Worm (Caenorhabditis elegans): ENCODE data around the gene leo-1.

The leo-1 gene

DNA sequence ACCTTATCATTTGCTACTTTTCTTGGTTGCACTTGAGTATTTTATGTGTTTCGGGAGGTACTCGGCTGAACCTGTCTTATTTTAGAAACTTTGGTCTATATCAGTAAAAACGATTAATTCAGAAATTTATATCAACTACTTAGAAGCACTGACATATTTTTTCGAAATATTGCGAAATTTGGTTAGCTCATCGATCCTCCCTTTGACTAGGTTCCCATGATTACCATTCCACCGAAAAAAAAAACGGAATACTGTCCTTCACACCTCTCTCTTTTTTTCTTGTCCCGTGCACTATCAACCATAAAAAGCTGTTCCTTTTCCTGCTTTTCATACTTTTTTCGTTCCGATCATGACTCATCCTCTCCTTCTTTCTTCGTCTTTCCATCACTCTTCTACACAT lies 43.9 kb downstream of the leo-1 start:
- TF ChIP-seq nhr-11 (tag; optimal IDR thresholded peaks at IDR 0.05), result no peak
- TF ChIP-seq unc-39 (tag; optimal IDR thresholded peaks at IDR 0.05), result no peak
- TF ChIP-seq sma-3 (GFP tag; optimal IDR thresholded peaks at IDR 0.05), result no peak
- no peak for TF ChIP-seq ceh-16 (tag; optimal IDR thresholded peaks at IDR 0.05)
- TF ChIP-seq zag-1 (tag; optimal IDR thresholded peaks at IDR 0.05), result no peak
- no peak for TF ChIP-seq nhr-77 (tag; optimal IDR thresholded peaks at IDR 0.05)
- no peak for TF ChIP-seq nhr-129 (tag; optimal IDR thresholded peaks at IDR 0.05)
- TF ChIP-seq unc-55 (GFP tag; optimal IDR thresholded peaks at IDR 0.05), result no peak
- TF ChIP-seq ztf-4 (tag; optimal IDR thresholded peaks at IDR 0.05), result no peak
- TF ChIP-seq F13H6.1 (tag; optimal IDR thresholded peaks at IDR 0.05), result no peak
- no peak for TF ChIP-seq nhr-12 (tag; optimal IDR thresholded peaks at IDR 0.05)
- TF ChIP-seq skn-1 (tag; optimal IDR thresholded peaks at IDR 0.05), result no peak
- TF ChIP-seq nhr-25 (tag; optimal IDR thresholded peaks at IDR 0.05), result no peak
- no peak for TF ChIP-seq R02D3.7 (tag; optimal IDR thresholded peaks at IDR 0.05)

DNA sequence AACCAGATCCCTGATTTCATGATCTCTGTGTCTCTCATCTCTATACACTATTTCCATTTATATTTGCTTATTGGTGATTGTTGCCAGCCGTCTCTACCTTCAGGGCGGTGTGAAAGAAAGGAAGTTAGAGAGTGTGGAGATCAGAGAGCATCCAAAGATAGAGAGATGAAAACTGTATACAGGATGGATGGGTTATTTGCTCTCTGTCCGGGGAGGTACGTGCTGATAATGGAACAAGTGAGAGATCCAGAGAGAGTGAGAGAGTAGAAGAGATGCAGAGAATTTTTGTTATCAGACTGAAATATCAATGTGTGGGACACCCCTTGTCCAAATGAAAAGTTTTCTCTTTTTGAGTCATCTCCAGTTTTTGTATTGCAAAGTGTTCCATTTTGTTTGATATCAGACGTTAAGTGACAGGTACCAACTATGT lies 45.1 kb downstream of the leo-1 start:
- peak; percentile 17 for TF ChIP-seq nhr-129 (tag; optimal IDR thresholded peaks at IDR 0.05)
- TF ChIP-seq fos-1 (tag; optimal IDR thresholded peaks at IDR 0.05), result peak; percentile 97
- peak; percentile 46 for TF ChIP-seq crh-2 (tag; optimal IDR thresholded peaks at IDR 0.05)
- TF ChIP-seq sma-3 (GFP tag; optimal IDR thresholded peaks at IDR 0.05), result peak; percentile 22
- peak; percentile 50 for TF ChIP-seq sma-9 (GFP tag; optimal IDR thresholded peaks at IDR 0.05)
- TF ChIP-seq sma-9 (tag; optimal IDR thresholded peaks at IDR 0.05), result no peak
- TF ChIP-seq gmeb-1 (tag; optimal IDR thresholded peaks at IDR 0.05), result peak; percentile 33
- peak; percentile 84 for TF ChIP-seq F13H6.1 (tag; optimal IDR thresholded peaks at IDR 0.05)
- no peak for TF ChIP-seq aly-2 (tag; optimal IDR thresholded peaks at IDR 0.05)
- TF ChIP-seq C34F6.9 (tag; optimal IDR thresholded peaks at IDR 0.05), result no peak
